Fruit fly (Drosophila melanogaster) whole organism, pupa: Measurements from ENCODE around the gene CG42824.

Experiments used
- CG10348 ChIP-seq: fragments of 200-800 bp; sonication (Bioruptor generic); IDR thresholded peaks from 2 replicates; pipeline ENCODE4 v1.3.6; 2022; ENCODE audit warnings: missing biosample characterization, missing genetic modification characterization
- CG12605 ChIP-seq: fragments of 200-800 bp; sonication (Bioruptor generic); IDR thresholded peaks from 2 replicates; pipeline ENCODE4 v1.3.6; 2022; ENCODE audit warnings: missing biosample characterization, missing genetic modification characterization
- CG13204 ChIP-seq: fragments of 200-800 bp; sonication (Bioruptor generic); optimal IDR thresholded peaks from 2 replicates; lab custom pipeline; 2018; ENCODE audit warnings: missing biosample characterization, mild to moderate bottlenecking, missing genetic modification characterization, moderate library complexity
- CG14655 ChIP-seq: fragments of 200-800 bp; sonication (Bioruptor generic); optimal IDR thresholded peaks from 3 replicates; lab custom pipeline; 2017; ENCODE audit warnings: mild to moderate bottlenecking, missing biosample characterization, missing genetic modification reagents, missing genetic modification characterization
- CG15710 ChIP-seq: fragments of 200-800 bp; sonication (Bioruptor generic); optimal IDR thresholded peaks from 2 replicates; lab custom pipeline; 2018; ENCODE audit warnings: missing biosample characterization, mild to moderate bottlenecking, missing genetic modification characterization, moderate library complexity
- CG17806 ChIP-seq: fragments of 200-800 bp; sonication (Bioruptor generic); optimal IDR thresholded peaks from 2 replicates; lab custom pipeline; 2018; ENCODE audit warnings: missing biosample characterization, mild to moderate bottlenecking, missing genetic modification characterization, moderate library complexity
- CG32121 ChIP-seq: fragments of 200-800 bp; sonication (Bioruptor generic); IDR thresholded peaks from 2 replicates; pipeline ENCODE4 v1.3.6; 2022; ENCODE audit warnings: missing biosample characterization, missing genetic modification characterization
- CG34367 ChIP-seq: fragments of 200-800 bp; sonication (Bioruptor generic); optimal IDR thresholded peaks from 2 replicates; lab custom pipeline; 2018; ENCODE audit warnings: missing biosample characterization, mild to moderate bottlenecking, missing genetic modification characterization
- CG4496 ChIP-seq: fragments of 200-800 bp; sonication (Bioruptor generic); IDR thresholded peaks from 3 replicates; pipeline ENCODE4 v1.3.6; 2022; ENCODE audit warnings: missing biosample characterization, missing genetic modification characterization
- CG8159 ChIP-seq: fragments of 200-800 bp; sonication (Bioruptor generic); optimal IDR thresholded peaks from 3 replicates; lab custom pipeline; 2018; ENCODE audit warnings: missing biosample characterization, mild to moderate bottlenecking, missing genetic modification characterization, moderate library complexity
- CG8301 ChIP-seq: fragments of 200-800 bp; sonication (Bioruptor generic); optimal IDR thresholded peaks from 2 replicates; lab custom pipeline; 2018; ENCODE audit warnings: missing biosample characterization, mild to moderate bottlenecking, missing genetic modification characterization
- CG9948 ChIP-seq: fragments of 200-800 bp; sonication (Bioruptor generic); optimal IDR thresholded peaks from 2 replicates; lab custom pipeline; 2018; ENCODE audit warnings: missing biosample characterization, mild to moderate bottlenecking, missing genetic modification characterization, moderate library complexity
- D1 ChIP-seq: fragments of 200-800 bp; sonication (Bioruptor generic); optimal IDR thresholded peaks from 2 replicates; lab custom pipeline; 2018; ENCODE audit warnings: missing biosample characterization, mild to moderate bottlenecking, missing genetic modification characterization, moderate library complexity
- EcR ChIP-seq: fragments of 200-800 bp; sonication (Bioruptor generic); optimal IDR thresholded peaks from 3 replicates; lab custom pipeline; 2019; ENCODE audit warnings: missing biosample characterization, missing genetic modification characterization, mild to moderate bottlenecking, moderate library complexity, missing genetic modification reagents
- Ets98B ChIP-seq: fragments of 200-800 bp; sonication (Bioruptor generic); IDR thresholded peaks from 2 replicates; pipeline ENCODE4 v1.3.6; 2022; ENCODE audit warnings: missing biosample characterization, missing genetic modification characterization
- Pif1A ChIP-seq: fragments of 200-800 bp; sonication (Bioruptor generic); optimal IDR thresholded peaks from 3 replicates; lab custom pipeline; 2016; ENCODE audit warnings: missing biosample characterization, missing genetic modification characterization
- Pif1B ChIP-seq: fragments of 200-800 bp; sonication (Bioruptor generic); optimal IDR thresholded peaks from 3 replicates; lab custom pipeline; 2016; ENCODE audit warnings: missing biosample characterization, missing genetic modification characterization
- Snoo ChIP-seq: fragments of 200-800 bp; sonication (Bioruptor generic); optimal IDR thresholded peaks from 3 replicates; lab custom pipeline; 2017; ENCODE audit warnings: missing biosample characterization, mild to moderate bottlenecking, missing genetic modification characterization, inconsistent platforms
- fd96Ca ChIP-seq: fragments of 200-800 bp; sonication (Bioruptor generic); IDR thresholded peaks from 3 replicates; pipeline ENCODE4 v1.3.6; 2022; ENCODE audit warnings: missing biosample characterization, missing genetic modification characterization
- gl ChIP-seq: fragments of 200-800 bp; sonication (Bioruptor generic); optimal IDR thresholded peaks from 2 replicates; lab custom pipeline; 2018; ENCODE audit warnings: missing biosample characterization, mild to moderate bottlenecking, missing genetic modification characterization
- rn ChIP-seq: fragments of 200-800 bp; sonication (Bioruptor generic); IDR thresholded peaks from 2 replicates; pipeline ENCODE4 v1.3.6; 2022; ENCODE audit warnings: missing biosample characterization, missing genetic modification characterization

CG42824 gene

DNA sequence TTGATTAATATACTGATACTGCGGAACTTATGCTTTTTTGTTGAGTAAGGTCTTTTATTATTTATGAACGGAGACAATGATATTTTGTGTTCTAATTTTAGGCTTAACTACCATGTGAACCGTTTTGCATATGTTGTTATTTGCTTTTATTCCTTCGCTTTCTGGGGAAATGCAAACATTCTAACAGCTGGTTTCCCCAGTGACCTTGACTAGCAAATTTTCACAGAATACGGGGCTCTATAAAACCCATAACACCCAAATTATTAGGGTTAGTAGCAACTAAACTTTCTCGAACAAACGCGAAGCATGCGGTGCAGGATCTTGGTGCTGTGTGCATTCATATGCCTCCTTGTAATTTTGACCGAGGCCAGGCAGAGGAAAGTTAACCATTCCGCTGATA lies 1.3 kb upstream of the CG42824 start, which contains the start of gene CG17283:
CG17283 (plus strand) TSS at position 301 of the 400 bp plus-strand sequence.
- TF ChIP-seq CG14655 (GFP tag; lab: Kevin White, UChicago) (no peak), CG34367 (tag; lab: Kevin White, UChicago) (no peak), Pif1B (GFP tag; lab: Kevin White, UChicago) (no peak)

DNA sequence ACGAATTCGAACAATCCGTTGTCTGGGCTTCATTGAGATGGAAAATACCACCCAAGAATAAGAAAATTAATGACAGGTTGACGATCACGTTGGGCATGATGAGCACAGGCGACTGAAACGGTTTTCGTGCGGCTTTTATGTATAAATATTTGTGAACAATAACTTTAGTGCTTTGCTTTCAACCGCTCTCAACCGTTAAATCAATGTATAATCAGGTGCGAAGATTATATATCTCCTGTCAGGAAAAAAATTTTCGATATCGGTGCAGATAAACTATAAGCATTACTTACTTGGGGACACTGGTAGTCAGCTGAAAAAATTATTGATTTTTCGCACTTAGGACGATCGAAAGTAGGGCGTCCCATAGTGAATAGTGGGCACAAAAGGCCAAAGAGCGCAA lies 1.3 kb downstream of the CG42824 start, which contains the start of gene CG42823:
CG42823 (minus strand) TSS at position 101 of the 400 bp plus-strand sequence.
- TF ChIP-seq rn (GFP tag; lab: Robert Waterston, UW): no peak

DNA sequence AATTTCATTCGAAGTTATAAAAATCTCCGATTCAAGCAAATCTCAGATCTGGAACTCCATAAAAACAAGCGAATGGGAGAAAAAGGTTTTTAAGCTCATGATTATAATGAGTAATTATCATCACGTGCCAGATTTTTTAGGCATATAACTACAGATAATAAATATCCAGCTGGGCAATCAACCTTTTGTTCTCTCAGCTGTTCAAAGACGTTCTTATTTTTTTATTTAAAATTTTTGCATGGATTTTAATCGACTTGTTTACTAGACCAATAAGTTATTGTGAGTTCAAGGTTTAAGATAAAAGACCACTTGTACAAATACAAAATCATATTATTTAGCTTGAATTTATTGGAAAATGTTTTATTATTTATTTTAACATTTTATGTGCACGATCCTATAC lies 2.2 kb downstream of the CG42824 start:
- TF ChIP-seq CG8159 (tag; lab: Kevin White, UChicago) (no peak), CG12605 (GFP tag; lab: Robert Waterston, UW) (no peak), EcR (GFP tag; lab: Kevin White, UChicago) (no peak), CG14655 (GFP tag; lab: Kevin White, UChicago) (no peak), Snoo (tag; lab: Kevin White, UChicago) (no peak), CG10348 (GFP tag; lab: Robert Waterston, UW) (no peak), CG17806 (tag; lab: Kevin White, UChicago) (no peak), CG32121 (GFP tag; lab: Robert Waterston, UW) (no peak)
- TF ChIP-seq, all 21 proteins: peak for 0

DNA sequence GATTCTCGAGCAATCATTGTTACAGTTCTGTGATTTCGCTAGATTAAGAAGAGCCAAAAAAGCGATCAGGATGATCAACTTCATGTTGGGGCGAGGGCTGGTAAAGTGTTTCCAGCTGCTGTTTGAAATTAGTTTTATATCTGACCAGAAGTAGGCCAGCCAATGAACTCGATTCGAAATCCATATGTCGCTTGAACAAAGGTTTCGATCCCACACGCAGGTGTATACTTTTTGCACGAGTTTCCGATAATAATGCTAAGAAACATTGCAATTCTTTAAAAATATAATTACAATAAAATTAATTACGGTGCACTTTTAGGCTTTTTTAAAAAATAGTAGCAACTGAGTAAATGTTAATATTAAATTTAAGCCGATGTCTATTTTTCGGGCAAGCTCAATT lies 2.7 kb downstream of the CG42824 start, which contains the start of gene CG34280:
CG34280 (minus strand) TSS at position 101 of the 400 bp plus-strand sequence.
- TF ChIP-seq CG8159 (tag; lab: Kevin White, UChicago) (no peak), CG32121 (GFP tag; lab: Robert Waterston, UW) (no peak), Pif1B (GFP tag; lab: Kevin White, UChicago) (no peak), Pif1A (no peak), gl (tag; lab: Kevin White, UChicago) (no peak), CG10348 (GFP tag; lab: Robert Waterston, UW) (no peak), fd96Ca (GFP tag; lab: Robert Waterston, UW) (no peak), CG14655 (GFP tag; lab: Kevin White, UChicago) (no peak), D1 (tag; lab: Kevin White, UChicago) (no peak), Ets98B (GFP tag; lab: Robert Waterston, UW) (no peak), rn (GFP tag; lab: Robert Waterston, UW) (no peak), CG4496 (GFP tag; lab: Robert Waterston, UW) (no peak), CG15710 (tag; lab: Kevin White, UChicago) (no peak), CG34367 (tag; lab: Kevin White, UChicago) (no peak), CG13204 (GFP tag; lab: Kevin White, UChicago) (no peak)

DNA sequence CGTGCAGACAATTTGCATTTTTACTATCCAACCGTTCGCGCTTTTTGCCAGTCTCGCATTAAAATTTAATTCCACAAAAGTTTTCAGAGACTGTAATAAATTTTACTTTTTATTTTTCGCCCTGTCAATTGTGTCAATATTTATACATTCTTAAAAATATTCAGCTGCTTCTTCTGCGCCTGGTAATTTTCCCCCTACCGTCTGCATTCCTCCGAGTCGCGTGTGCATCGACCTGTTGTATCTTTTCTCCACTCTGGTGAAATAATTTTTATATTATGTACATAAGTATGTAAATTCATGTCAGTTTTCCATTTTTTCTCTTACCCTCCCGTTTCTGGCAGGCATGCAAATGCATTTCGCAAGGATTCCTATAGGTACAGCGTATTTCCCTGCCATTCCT lies 3.1 kb downstream of the CG42824 start, which contains the start of gene CG34279:
CG34279 (minus strand) TSS at position 101 of the 400 bp plus-strand sequence.
- TF ChIP-seq Pif1B (GFP tag; lab: Kevin White, UChicago) (no peak), D1 (tag; lab: Kevin White, UChicago) (no peak), CG4496 (GFP tag; lab: Robert Waterston, UW) (no peak), fd96Ca (GFP tag; lab: Robert Waterston, UW) (no peak), CG12605 (GFP tag; lab: Robert Waterston, UW) (no peak), Pif1A (no peak), CG14655 (GFP tag; lab: Kevin White, UChicago) (no peak), CG9948 (tag; lab: Kevin White, UChicago) (no peak), gl (tag; lab: Kevin White, UChicago) (no peak), Ets98B (GFP tag; lab: Robert Waterston, UW) (no peak), CG34367 (tag; lab: Kevin White, UChicago) (no peak), CG13204 (GFP tag; lab: Kevin White, UChicago) (no peak)

DNA sequence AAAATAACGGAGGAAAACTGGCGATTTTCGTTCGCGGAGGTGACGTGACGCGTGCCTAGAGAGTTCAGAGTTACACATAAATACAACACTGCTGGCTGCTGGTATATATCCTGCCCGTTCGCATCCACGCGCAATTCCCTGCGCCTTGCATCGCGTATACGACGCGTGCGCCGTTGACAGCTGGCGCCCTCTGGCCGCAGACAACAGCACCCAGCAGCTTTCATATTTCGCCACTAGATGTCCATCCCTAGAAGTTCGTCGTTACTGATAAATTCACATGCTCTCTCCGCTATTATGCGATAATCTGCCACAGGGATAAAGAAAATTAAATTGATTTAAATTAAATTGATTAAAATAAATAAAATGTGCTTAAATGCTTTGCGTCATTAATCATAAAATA lies 3.9 kb downstream of the CG42824 start, which contains the start of gene Sur-8:
Sur-8 (minus strand) TSS at position 82 of the 400 bp plus-strand sequence.
- TF ChIP-seq Snoo (tag; lab: Kevin White, UChicago) (no peak), Pif1A (peak; percentile 7), Ets98B (GFP tag; lab: Robert Waterston, UW) (peak; percentile 41), CG15710 (tag; lab: Kevin White, UChicago) (no peak), CG13204 (GFP tag; lab: Kevin White, UChicago) (no peak), CG34367 (tag; lab: Kevin White, UChicago) (no peak), CG10348 (GFP tag; lab: Robert Waterston, UW) (no peak), CG9948 (tag; lab: Kevin White, UChicago) (no peak), CG8301 (no peak), CG32121 (GFP tag; lab: Robert Waterston, UW) (no peak; the same call in 1 of the 2 replicates), CG4496 (GFP tag; lab: Robert Waterston, UW) (peak; percentile 79), CG8159 (tag; lab: Kevin White, UChicago) (no peak), CG14655 (GFP tag; lab: Kevin White, UChicago) (peak; percentile 25), gl (tag; lab: Kevin White, UChicago) (no peak), fd96Ca (GFP tag; lab: Robert Waterston, UW) (peak; percentile 42; the same call in 2 of the 3 replicates), Pif1B (GFP tag; lab: Kevin White, UChicago) (no peak), D1 (tag; lab: Kevin White, UChicago) (no peak), EcR (GFP tag; lab: Kevin White, UChicago) (no peak), CG17806 (tag; lab: Kevin White, UChicago) (no peak), rn (GFP tag; lab: Robert Waterston, UW) (peak; percentile 40; the same call in 1 of the 2 replicates), CG12605 (GFP tag; lab: Robert Waterston, UW) (no peak)
